Worm (Caenorhabditis elegans) whole organism, late embryonic: ENCODE data around the gene tps-2.

ENCODE experiments used
- ceh-22 ChIP-seq: sonication (generic microtip); optimal IDR thresholded peaks from 2 replicates; lab custom pipeline; 2017; ENCODE audit warnings: missing biosample characterization, missing genetic modification characterization
- ceh-6 ChIP-seq: fragments of 200-800 bp; sonication (Bioruptor generic); optimal IDR thresholded peaks from 2 replicates; lab custom pipeline; 2018; ENCODE audit warnings: mild to moderate bottlenecking, missing genetic modification characterization, missing compliant biosample characterization
- elt-2 ChIP-seq: sonication (generic microtip); optimal IDR thresholded peaks from 2 replicates; lab custom pipeline; 2016; ENCODE audit warnings: missing genetic modification reagents, missing genetic modification characterization, missing compliant biosample characterization
- ets-4 ChIP-seq: sonication (generic microtip); optimal IDR thresholded peaks from 2 replicates; lab custom pipeline; 2016; ENCODE audit warnings: missing genetic modification characterization, missing compliant biosample characterization
- fkh-10 ChIP-seq: fragments of 150-350 bp; optimal IDR thresholded peaks from 2 replicates; lab custom pipeline; 2014; ENCODE audit warnings: missing biosample characterization, missing genetic modification reagents, missing genetic modification characterization
- hlh-15 ChIP-seq: sonication (generic microtip); optimal IDR thresholded peaks from 2 replicates; lab custom pipeline; 2016; ENCODE audit warnings: missing genetic modification characterization, missing compliant biosample characterization
- hlh-30 ChIP-seq: sonication (generic microtip); optimal IDR thresholded peaks from 2 replicates; lab custom pipeline; 2017; ENCODE audit warnings: antibody characterized with exemption, missing genetic modification characterization, missing compliant biosample characterization; ENCODE audit not compliant: insufficient read depth
- pax-1 ChIP-seq: fragments of 150-350 bp; optimal IDR thresholded peaks from 2 replicates; lab custom pipeline; 2014; ENCODE audit warnings: missing biosample characterization, missing genetic modification characterization
- pqm-1 ChIP-seq: sonication (generic microtip); optimal IDR thresholded peaks from 2 replicates; lab custom pipeline; 2016; ENCODE audit warnings: missing genetic modification characterization, missing compliant biosample characterization

DNA sequence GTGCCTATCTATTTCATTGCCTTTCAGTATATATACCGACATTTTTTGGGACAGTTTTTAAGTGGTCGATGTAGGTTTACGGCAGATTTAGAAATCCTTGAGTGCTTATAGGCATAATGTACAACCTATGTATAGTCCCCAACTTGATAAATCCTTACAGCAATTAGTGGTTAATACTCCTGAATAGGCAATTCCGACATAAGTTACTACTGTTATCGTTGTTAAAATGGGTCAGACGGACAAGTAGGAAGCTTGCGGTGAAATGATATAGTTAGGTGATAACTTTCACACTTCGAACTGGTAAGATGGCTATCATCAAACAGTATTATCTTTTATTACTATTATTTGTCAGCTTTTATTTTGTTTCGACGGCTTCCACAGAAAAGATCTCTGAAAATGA lies 22.1 kb downstream of the tps-2 start, which contains the start of gene mltn-10:
- TF ChIP-seq elt-2 (tag; lab: Kevin White, UChicago) (no peak), ceh-6 (GFP tag; lab: Kevin White, UChicago) (no peak), pax-1 (tag; lab: Kevin White, UChicago) (no peak), fkh-10 (GFP tag; lab: Kevin White, UChicago) (no peak), ets-4 (tag; lab: Kevin White, UChicago) (no peak), hlh-15 (tag; lab: Kevin White, UChicago) (no peak), pqm-1 (no peak), hlh-30 (no peak), ceh-22 (tag; lab: Kevin White, UChicago) (no peak)
